Worm (Caenorhabditis elegans): ENCODE data around the gene Y105C5B.19.

Gene Y105C5B.19

DNA sequence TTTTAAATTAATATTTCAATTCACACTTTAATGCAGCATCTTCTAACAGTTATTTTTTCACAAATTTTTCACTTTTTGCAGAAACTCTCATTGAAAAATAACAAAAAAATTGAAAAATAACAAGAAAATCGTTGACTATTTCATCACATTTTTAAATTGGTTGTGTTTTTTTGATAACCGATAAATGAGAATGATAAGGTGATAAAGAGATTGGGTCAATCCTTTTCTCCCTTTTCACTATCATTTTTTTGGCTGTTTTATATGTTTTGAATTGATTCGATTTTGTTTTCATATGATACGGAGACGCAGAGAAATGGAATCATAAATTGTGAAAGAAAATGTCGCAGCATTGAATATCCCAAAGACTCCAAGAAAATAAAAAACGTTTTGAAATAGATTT, 32.0 kb upstream of the Y105C5B.19 start:
- TF ChIP-seq unc-62 (GFP tag; optimal IDR thresholded peaks at IDR 0.05) (no peak), elt-3 (tag; optimal IDR thresholded peaks at IDR 0.05) (peak in 1 of 3 experiments; percentile 70), zag-1 (tag; optimal IDR thresholded peaks at IDR 0.05) (no peak), R02D3.7 (tag; optimal IDR thresholded peaks at IDR 0.05) (no peak), elt-1 (tag; optimal IDR thresholded peaks at IDR 0.05) (no peak), nhr-23 (tag; optimal IDR thresholded peaks at IDR 0.05) (peak; percentile 24), hmg-11 (tag; optimal IDR thresholded peaks at IDR 0.05) (no peak)

DNA sequence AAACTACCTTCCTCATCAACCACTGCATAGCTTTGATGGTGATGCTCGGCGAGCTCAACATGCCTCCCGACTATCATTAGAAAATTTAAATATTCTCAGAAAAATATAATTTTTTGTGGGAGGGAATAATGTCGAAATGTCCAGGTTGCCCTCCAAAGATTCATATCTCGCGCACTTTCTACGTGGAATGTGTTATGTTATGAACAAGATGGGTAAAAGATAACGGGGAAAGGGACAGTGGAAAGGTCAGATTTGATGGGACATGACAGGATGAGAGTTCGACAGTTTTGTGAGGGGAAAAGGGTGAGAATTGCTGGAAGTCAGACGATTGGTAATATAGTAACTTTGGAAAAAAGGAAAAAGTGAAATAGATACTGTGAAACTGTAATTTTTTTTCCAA, 22.5 kb upstream of the Y105C5B.19 start:
- TF ChIP-seq unc-39 (tag; optimal IDR thresholded peaks at IDR 0.05): no peak
- TF ChIP-seq R02D3.7 (tag; optimal IDR thresholded peaks at IDR 0.05): no peak
- TF ChIP-seq mdl-1 (tag; optimal IDR thresholded peaks at IDR 0.05): no peak
- TF ChIP-seq sea-2 (GFP tag; optimal IDR thresholded peaks at IDR 0.05): no peak
- no peak for TF ChIP-seq nhr-237 (tag; optimal IDR thresholded peaks at IDR 0.05)
- TF ChIP-seq mml-1 (tag; optimal IDR thresholded peaks at IDR 0.05): no peak
- no peak for TF ChIP-seq jun-1 (tag; optimal IDR thresholded peaks at IDR 0.05)
- no peak for TF ChIP-seq ceh-82 (tag; optimal IDR thresholded peaks at IDR 0.05)
- TF ChIP-seq pha-4 (tag; optimal IDR thresholded peaks at IDR 0.05): no peak
- TF ChIP-seq fkh-2 (tag; optimal IDR thresholded peaks at IDR 0.05): no peak
- TF ChIP-seq ceh-28 (tag; optimal IDR thresholded peaks at IDR 0.05): no peak
- TF ChIP-seq nhr-25 (tag; optimal IDR thresholded peaks at IDR 0.05): no peak
- TF ChIP-seq nhr-77 (tag; optimal IDR thresholded peaks at IDR 0.05): no peak
- no peak for TF ChIP-seq eor-1 (tag; optimal IDR thresholded peaks at IDR 0.05)
- no peak for TF ChIP-seq nhr-43 (tag; optimal IDR thresholded peaks at IDR 0.05; ENCODE audit: poor library complexity, severe bottlenecking)
- TF ChIP-seq ztf-4 (tag; optimal IDR thresholded peaks at IDR 0.05): no peak
- no peak for TF ChIP-seq elt-1 (tag; optimal IDR thresholded peaks at IDR 0.05)

DNA sequence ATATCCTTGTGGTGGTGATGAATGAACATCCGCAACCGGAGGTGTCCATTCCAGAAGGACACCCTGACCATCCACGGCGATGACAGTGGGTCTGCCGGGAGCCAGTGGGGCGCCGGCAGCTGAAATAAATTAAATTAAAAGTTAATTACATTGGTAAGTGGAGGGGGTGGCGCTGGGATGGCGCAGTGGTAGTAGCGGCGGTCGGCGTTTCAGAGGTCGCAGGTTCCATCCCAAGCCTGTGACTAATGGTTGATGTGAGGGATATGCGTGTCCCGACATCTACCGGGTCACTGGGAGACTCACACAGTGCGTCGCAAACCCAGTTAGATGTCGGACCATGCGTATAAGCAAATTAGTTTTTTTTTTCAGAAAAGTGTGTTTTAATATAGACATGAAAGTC, 21.7 kb upstream of the Y105C5B.19 start:
- TF ChIP-seq egl-27 (tag; optimal IDR thresholded peaks at IDR 0.05): no peak
- no peak for TF ChIP-seq ztf-4 (tag; optimal IDR thresholded peaks at IDR 0.05)
- TF ChIP-seq ZK546.5 (tag; optimal IDR thresholded peaks at IDR 0.05): no peak
- no peak for TF ChIP-seq nhr-43 (tag; optimal IDR thresholded peaks at IDR 0.05; ENCODE audit: poor library complexity, severe bottlenecking)
- TF ChIP-seq sea-2 (GFP tag; optimal IDR thresholded peaks at IDR 0.05): no peak
- no peak for TF ChIP-seq lsy-12 (tag; optimal IDR thresholded peaks at IDR 0.05)
- TF ChIP-seq elt-1 (tag; optimal IDR thresholded peaks at IDR 0.05): no peak
- TF ChIP-seq mdl-1 (tag; optimal IDR thresholded peaks at IDR 0.05): no peak
- TF ChIP-seq zag-1 (tag; optimal IDR thresholded peaks at IDR 0.05): no peak
- no peak for TF ChIP-seq skn-1 (tag; optimal IDR thresholded peaks at IDR 0.05)
- TF ChIP-seq nhr-237 (tag; optimal IDR thresholded peaks at IDR 0.05): no peak
- TF ChIP-seq lin-15B (tag; optimal IDR thresholded peaks at IDR 0.05): no peak
- TF ChIP-seq nhr-23 (tag; optimal IDR thresholded peaks at IDR 0.05): no peak
- TF ChIP-seq elt-2 (tag; optimal IDR thresholded peaks at IDR 0.05): no peak
- no peak for TF ChIP-seq nhr-28 (tag; optimal IDR thresholded peaks at IDR 0.05)

DNA sequence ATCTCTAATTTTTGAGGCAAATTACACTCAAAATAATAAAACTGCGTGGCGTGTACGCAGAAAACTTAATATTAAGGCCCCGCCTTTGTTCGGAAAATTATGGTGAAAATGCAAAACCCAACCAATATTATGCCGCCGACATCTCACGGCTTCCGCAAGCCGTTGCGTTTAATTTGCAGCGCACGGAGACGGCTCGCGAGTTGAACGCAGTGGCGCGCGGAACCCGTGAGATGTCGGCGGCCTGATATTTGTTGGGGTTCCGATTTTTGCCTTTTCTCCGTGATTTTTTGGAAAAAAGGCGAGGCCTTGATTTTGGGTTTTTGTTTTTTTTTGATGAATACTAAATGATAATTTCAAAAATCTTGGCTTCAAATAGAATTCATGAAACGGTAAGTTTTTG, 17.3 kb upstream of the Y105C5B.19 start:
- TF ChIP-seq elt-3 (tag; optimal IDR thresholded peaks at IDR 0.05): no peak
- TF ChIP-seq elt-2 (tag; optimal IDR thresholded peaks at IDR 0.05): no peak
- TF ChIP-seq ceh-9 (tag; optimal IDR thresholded peaks at IDR 0.05): no peak

DNA sequence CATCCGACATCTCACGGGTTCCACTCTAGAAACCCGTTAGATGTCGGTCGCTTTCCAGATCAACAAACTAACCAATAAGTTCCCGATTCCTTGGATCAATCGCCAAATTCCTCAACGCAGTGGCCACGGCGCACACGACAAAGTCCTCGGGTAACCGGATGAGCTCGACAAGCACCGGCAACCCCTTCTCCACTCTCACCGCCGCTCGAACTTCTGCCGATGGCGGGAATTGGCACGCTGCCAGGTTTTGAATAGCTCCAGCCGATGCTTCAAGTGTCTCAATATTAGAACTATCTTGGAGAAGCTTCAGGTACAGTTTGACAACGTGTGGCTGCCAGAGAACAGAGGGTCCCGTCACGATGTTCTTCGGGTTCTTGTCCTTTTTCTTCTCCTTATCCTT, 15.9 kb upstream of the Y105C5B.19 start:
- TF ChIP-seq pha-4 (tag; optimal IDR thresholded peaks at IDR 0.05): no peak

DNA sequence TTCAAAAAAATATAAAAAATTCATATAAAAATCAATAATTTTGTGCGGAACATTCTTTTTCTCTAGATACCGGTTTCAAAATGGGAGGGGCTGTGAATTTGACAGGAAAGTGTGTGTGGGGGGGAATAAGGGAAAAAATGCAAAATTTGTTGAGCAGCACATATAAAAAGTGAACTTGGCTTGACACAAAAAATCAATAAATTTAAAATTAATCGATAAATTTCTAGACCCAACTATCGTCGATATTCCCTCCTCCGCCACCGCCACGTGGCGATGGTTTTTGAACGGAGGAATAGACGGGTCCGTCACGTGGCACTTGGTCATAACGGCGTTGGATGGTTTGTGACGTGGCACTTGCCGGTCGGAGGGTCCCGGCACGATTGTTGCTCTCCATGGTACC, 14.1 kb upstream of the Y105C5B.19 start:
- peak; percentile 32 for TF ChIP-seq ceh-28 (tag; optimal IDR thresholded peaks at IDR 0.05)
- TF ChIP-seq nhr-12 (tag; optimal IDR thresholded peaks at IDR 0.05): no peak
- TF ChIP-seq fos-1 (tag; optimal IDR thresholded peaks at IDR 0.05): no peak

DNA sequence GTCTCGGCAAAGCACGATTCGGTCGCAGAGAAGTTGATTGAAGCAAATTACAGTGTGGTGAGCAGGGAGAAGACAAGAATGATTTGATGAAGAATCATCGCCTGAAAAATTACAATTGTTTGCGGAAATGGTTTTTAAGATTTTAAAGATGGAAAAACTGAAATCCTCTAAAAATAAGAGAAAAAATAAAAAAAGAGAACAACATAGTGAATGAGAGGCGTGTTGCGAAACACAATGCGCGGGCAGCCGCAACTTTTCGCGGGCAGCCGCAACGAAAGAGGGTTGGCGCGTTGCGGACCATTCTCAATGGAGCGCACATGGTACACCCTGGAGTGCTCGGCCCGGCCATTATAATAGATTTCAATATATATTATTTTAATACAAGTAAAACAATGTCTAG, 10.7 kb upstream of the Y105C5B.19 start, which contains the start of gene Y105C5B.20:
TSS of gene Y105C5B.20 (minus strand) at position 101 of the 400 bp plus-strand sequence.
- TF ChIP-seq nhr-43 (tag; optimal IDR thresholded peaks at IDR 0.05; ENCODE audit: poor library complexity, severe bottlenecking) (no peak), nhr-23 (tag; optimal IDR thresholded peaks at IDR 0.05) (no peak), pha-4 (tag; optimal IDR thresholded peaks at IDR 0.05) (no peak), R02D3.7 (tag; optimal IDR thresholded peaks at IDR 0.05) (no peak), jun-1 (tag; optimal IDR thresholded peaks at IDR 0.05) (no peak), hmg-11 (tag; optimal IDR thresholded peaks at IDR 0.05) (no peak), zag-1 (tag; optimal IDR thresholded peaks at IDR 0.05) (no peak), daf-12 (tag; optimal IDR thresholded peaks at IDR 0.05) (no peak), unc-62 (GFP tag; optimal IDR thresholded peaks at IDR 0.05) (no peak), nfya-1 (tag; optimal IDR thresholded peaks at IDR 0.05; ENCODE audit: insufficient read depth) (no peak), lin-39 (tag; optimal IDR thresholded peaks at IDR 0.05) (no peak), fkh-2 (tag; optimal IDR thresholded peaks at IDR 0.05) (no peak), elt-3 (tag; optimal IDR thresholded peaks at IDR 0.05) (no peak), lsy-12 (tag; optimal IDR thresholded peaks at IDR 0.05) (no peak), lin-15B (tag; optimal IDR thresholded peaks at IDR 0.05) (no peak), elt-2 (tag; optimal IDR thresholded peaks at IDR 0.05) (no peak)
